Worm (Caenorhabditis elegans): Measurements from ENCODE around the gene T25B9.2.
"Not testable (repeated sequence)": the region's sequence is repeated elsewhere in the genome, so short reads cannot be mapped to it uniquely, and the experiment has no call there.

The T25B9.2 gene

DNA sequence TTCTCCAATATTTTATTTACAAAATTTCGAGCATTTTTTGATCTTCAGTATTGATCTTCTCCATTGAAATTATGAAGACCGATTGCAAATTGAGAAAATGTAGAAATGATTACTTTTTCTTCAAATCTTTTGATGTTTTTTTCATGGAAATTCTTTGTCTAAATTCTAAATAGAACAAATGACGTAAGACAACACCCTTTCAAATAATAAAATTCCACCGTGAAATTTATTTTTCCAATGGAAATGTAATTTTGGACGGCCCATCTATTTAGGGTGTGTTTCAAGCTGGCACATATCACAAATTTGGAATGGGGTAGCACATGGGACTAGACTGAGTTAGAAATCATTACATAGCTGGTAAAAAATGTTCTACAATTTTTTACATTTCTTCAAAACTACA is at the start of gene T25B9.2:
Gene T25B9.2, minus strand, starts transcription at position 101 of the 400 bp plus-strand sequence.
- TF ChIP-seq dao-5, W03F9.2, him-1 (tag; optimal IDR thresholded peaks at IDR 0.05): not testable (repeated sequence)

- TF ChIP-seq dao-5 (tag; optimal IDR thresholded peaks at IDR 0.05) (no peak), him-1 (tag; optimal IDR thresholded peaks at IDR 0.05) (no peak), W03F9.2 (tag; optimal IDR thresholded peaks at IDR 0.05) (no peak)
These were observed 47.7 kb upstream of the T25B9.2 start, which contains the start of gene zipt-2.1 for ce11 chrIV:10799354-10799753. TSS of gene zipt-2.1 (plus strand) at chrIV:10799654.

DNA sequence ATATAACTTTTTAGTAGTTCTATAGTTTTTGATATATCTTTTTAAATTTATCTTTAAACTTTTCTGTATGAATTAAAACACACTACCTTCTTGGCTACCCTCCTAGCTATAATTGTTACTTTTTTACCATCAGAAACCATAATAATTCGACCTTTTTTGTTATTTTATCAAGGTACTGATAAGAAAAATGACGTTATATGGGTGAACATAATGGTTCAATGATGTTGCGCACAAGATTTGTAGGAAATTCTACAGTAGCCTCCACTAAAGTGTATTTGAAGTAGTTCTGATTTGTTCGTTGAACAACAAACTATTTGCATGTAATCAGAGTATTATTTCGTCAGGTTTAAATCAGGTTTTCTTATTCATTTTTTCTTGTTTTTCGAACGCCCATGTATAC is 47.0 kb upstream of the T25B9.2 start:
- no peak for TF ChIP-seq dao-5 (tag; optimal IDR thresholded peaks at IDR 0.05)
- TF ChIP-seq him-1 (tag; optimal IDR thresholded peaks at IDR 0.05) = no peak
- no peak for TF ChIP-seq W03F9.2 (tag; optimal IDR thresholded peaks at IDR 0.05)

- no peak for TF ChIP-seq dao-5 (tag; optimal IDR thresholded peaks at IDR 0.05)
- no peak for TF ChIP-seq W03F9.2 (tag; optimal IDR thresholded peaks at IDR 0.05)
- no peak for TF ChIP-seq him-1 (tag; optimal IDR thresholded peaks at IDR 0.05)
These were observed 45.1 kb upstream of the T25B9.2 start for ce11 chrIV:10796707-10797106.

DNA sequence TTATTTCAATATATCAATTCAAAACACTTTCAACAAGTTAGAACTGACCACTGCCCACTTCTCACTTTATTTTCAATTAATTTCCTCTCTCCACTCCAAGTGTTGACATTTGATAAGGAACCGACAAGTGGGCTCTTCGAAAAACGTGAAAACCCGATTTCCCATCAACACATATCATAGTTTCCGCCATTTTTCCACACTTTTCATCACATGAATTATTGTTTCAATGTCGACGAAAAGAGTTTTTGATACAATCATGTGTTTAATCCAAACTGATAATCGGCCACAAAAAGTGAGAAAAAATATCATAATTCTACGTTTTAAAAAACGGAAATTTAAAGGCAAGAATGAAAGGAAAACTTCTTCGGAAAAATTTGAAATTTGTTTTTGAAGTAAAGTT is 44.0 kb upstream of the T25B9.2 start:
- no peak for TF ChIP-seq W03F9.2 (tag; optimal IDR thresholded peaks at IDR 0.05)
- no peak for TF ChIP-seq him-1 (tag; optimal IDR thresholded peaks at IDR 0.05)
- TF ChIP-seq dao-5 (tag; optimal IDR thresholded peaks at IDR 0.05) = no peak

DNA sequence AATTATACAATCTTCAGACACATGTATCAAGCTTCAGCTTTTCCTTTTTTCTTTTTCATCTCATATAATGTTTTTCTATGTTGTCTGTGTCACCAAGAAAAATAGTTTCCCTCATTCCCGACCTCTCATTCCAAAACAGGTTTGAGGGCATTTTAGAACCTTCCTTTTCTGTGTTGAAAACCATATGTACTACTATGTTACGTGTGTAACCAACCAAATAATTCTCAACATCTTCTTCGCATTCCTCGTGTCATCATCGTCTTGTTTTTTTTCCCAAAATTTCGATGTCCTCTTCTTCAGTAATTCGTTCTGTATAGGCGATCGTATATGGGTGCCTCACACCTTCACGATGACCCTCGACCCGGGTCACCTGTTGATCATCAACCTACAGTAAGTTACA is 38.7 kb upstream of the T25B9.2 start, which contains the start of gene pept-2:
Gene pept-2, plus strand, starts transcription at position 301 of the 400 bp plus-strand sequence.
- TF ChIP-seq him-1 (tag; optimal IDR thresholded peaks at IDR 0.05) = no peak
- no peak for TF ChIP-seq dao-5 (tag; optimal IDR thresholded peaks at IDR 0.05)
- TF ChIP-seq W03F9.2 (tag; optimal IDR thresholded peaks at IDR 0.05) = no peak

ce11 chrIV:10786731-10787130 is 35.1 kb upstream of the T25B9.2 start, which contains the start of gene srd-7:
TSS of gene srd-7 (minus strand) at chrIV:10786831.
- TF ChIP-seq W03F9.2 (tag; optimal IDR thresholded peaks at IDR 0.05) = no peak
- no peak for TF ChIP-seq him-1 (tag; optimal IDR thresholded peaks at IDR 0.05)
- TF ChIP-seq dao-5 (tag; optimal IDR thresholded peaks at IDR 0.05) = no peak

- TF ChIP-seq W03F9.2 (tag; optimal IDR thresholded peaks at IDR 0.05) (no peak), him-1 (tag; optimal IDR thresholded peaks at IDR 0.05) (no peak), dao-5 (tag; optimal IDR thresholded peaks at IDR 0.05) (no peak)
These were observed 32.4 kb upstream of the T25B9.2 start for ce11 chrIV:10784085-10784484.

DNA sequence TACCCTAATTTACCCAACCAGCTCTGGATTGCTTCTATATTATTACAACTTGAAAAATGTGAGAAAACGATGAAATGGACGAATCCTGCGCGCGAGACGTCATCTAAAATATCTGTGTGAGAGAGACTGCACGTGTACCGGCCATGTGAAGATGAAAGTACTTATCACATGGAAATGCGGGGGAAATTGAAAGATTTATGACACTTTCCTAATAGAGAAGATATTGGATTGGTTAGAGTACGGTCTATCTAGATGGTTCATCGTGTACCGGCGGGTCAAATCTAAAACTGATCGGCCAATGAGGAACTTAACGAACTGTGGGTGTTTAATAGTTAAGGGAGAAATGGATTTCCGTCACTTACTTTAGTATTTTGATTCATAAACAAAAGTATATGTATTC is 30.4 kb upstream of the T25B9.2 start:
- no peak for TF ChIP-seq W03F9.2 (tag; optimal IDR thresholded peaks at IDR 0.05)
- TF ChIP-seq dao-5 (tag; optimal IDR thresholded peaks at IDR 0.05) = no peak
- no peak for TF ChIP-seq him-1 (tag; optimal IDR thresholded peaks at IDR 0.05)

DNA sequence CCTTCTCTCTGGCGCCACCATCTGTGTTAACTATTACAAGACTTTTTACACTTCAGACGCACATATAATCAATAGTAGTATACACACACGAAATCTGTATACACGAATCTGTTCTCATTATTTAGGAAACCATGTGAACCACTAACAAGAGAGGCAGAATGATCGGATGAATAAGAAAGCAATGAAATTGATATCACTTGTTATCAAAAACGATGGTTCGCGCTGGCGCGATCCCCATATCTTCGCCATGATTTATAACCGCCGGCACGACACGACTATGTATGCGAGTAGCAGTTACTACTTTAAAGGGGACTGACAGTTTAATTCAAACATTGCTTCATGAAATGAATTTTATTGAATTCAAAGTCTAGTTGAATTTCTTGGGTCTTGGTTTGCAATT is 29.7 kb upstream of the T25B9.2 start:
- TF ChIP-seq dao-5 (tag; optimal IDR thresholded peaks at IDR 0.05) = no peak
- TF ChIP-seq W03F9.2 (tag; optimal IDR thresholded peaks at IDR 0.05) = no peak
- no peak for TF ChIP-seq him-1 (tag; optimal IDR thresholded peaks at IDR 0.05)

DNA sequence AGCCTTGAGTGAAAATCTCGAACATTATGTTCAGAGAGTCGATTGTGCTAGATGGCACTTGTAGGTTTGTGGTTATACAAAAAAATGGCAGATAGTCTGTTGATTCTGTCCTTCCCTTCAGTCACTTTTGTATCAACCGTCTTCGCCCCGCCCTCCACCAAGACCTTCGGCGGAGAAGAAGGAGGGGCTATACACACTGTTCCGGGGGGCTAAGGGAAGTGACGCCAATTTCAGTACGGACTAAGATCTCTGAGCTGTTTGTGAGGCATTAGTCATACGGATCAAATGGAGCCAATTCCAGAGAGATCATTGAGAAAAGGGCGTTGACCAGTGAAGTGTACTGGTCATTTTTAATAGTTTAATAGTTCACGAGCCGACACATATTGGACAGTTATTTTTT is 28.9 kb upstream of the T25B9.2 start, which contains the start of gene swt-3:
Gene swt-3, minus strand, starts transcription at position 101 of the 400 bp plus-strand sequence.
- no peak for TF ChIP-seq him-1 (tag; optimal IDR thresholded peaks at IDR 0.05)
- no peak for TF ChIP-seq W03F9.2 (tag; optimal IDR thresholded peaks at IDR 0.05)
- no peak for TF ChIP-seq dao-5 (tag; optimal IDR thresholded peaks at IDR 0.05)

DNA sequence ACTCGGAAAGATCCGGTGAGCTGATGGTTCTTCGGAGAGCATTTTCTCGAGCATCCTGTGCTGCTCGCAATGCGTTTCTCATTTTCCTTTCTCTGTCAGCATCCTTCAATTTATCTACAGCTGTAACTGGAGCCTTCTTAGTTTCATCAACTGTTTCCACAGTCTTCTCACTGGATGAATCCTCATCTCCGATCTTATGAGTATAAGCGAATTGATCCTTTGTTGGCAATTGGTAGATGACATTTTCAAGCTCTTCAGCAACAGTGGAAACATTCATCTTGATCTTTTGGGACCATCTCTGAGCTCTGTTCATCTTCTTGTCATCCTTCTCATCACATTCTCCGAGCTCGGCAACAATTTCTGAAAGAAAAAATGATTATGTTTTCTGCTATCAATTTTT is 27.7 kb upstream of the T25B9.2 start:
- TF ChIP-seq him-1 (tag; optimal IDR thresholded peaks at IDR 0.05) = no peak
- TF ChIP-seq dao-5 (tag; optimal IDR thresholded peaks at IDR 0.05) = no peak
- no peak for TF ChIP-seq W03F9.2 (tag; optimal IDR thresholded peaks at IDR 0.05)

DNA sequence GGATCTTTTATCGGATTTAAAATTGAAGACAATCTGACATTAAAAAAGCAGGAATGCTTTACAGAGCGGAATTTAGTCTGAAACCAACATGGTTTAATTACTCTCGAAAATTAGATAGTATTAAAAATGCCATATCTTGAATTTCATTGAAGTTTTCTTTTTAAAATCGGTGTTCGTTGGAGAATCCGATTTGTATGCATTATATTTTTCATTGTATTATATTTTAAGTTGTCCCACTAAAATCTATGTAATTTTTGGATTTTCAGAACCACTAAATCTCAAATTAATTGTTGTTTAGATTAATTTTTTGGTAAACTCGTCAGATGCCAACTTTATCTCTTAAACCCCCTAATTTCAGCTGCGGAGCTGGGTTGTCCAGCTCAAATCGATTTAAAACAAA is 26.9 kb upstream of the T25B9.2 start:
- TF ChIP-seq him-1 (tag; optimal IDR thresholded peaks at IDR 0.05) = no peak
- no peak for TF ChIP-seq dao-5 (tag; optimal IDR thresholded peaks at IDR 0.05)
- TF ChIP-seq W03F9.2 (tag; optimal IDR thresholded peaks at IDR 0.05) = no peak

DNA sequence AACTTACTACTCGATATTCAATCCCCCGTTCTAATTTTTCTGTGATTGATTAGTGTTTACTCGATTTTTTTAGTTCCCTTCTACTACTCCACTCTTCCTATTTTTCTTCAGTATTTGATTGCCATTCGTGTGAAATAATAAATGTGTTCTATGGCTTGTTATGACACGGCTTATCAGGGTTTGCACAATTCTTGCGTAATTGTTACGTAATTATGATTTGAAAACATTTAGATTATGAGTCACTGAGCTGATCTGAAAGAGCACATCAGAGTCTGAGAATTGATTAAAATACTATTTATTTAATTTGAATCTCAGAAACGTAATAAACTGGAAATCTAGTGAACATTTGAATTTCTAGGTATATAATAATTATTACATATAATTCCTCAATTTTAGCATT is 26.0 kb upstream of the T25B9.2 start:
- TF ChIP-seq W03F9.2 (tag; optimal IDR thresholded peaks at IDR 0.05) = no peak
- no peak for TF ChIP-seq him-1 (tag; optimal IDR thresholded peaks at IDR 0.05)
- no peak for TF ChIP-seq dao-5 (tag; optimal IDR thresholded peaks at IDR 0.05)

- TF ChIP-seq him-1 (tag; optimal IDR thresholded peaks at IDR 0.05) (no peak), dao-5 (tag; optimal IDR thresholded peaks at IDR 0.05) (no peak), W03F9.2 (tag; optimal IDR thresholded peaks at IDR 0.05) (no peak)
These were observed 25.4 kb upstream of the T25B9.2 start for ce11 chrIV:10777076-10777475.
